Worm (Caenorhabditis elegans) whole organism, L4 larva: ENCODE results near the gene C50E10.2.

ENCODE experiments used
- D1046.2 ChIP-seq: fragments of 200-800 bp; sonication (Bioruptor generic); IDR thresholded peaks from 2 replicates; pipeline ENCODE4 v1.3.6; 2022; ENCODE audit warnings: missing genetic modification characterization, missing compliant biosample characterization
- F44E2.7 ChIP-seq: fragments of 200-800 bp; sonication (Bioruptor generic); IDR thresholded peaks from 2 replicates; pipeline ENCODE4 v2.1.2; 2022; ENCODE audit warnings: missing genetic modification characterization, missing compliant biosample characterization
- T20F7.1 ChIP-seq: fragments of 200-800 bp; sonication (Bioruptor generic); optimal IDR thresholded peaks from 2 replicates; lab custom pipeline; 2018; ENCODE audit warnings: mild to moderate bottlenecking, missing genetic modification characterization, missing compliant biosample characterization
- T26A8.4 ChIP-seq: fragments of 200-800 bp; sonication (Bioruptor generic); IDR thresholded peaks from 2 replicates; pipeline ENCODE4 v1.3.6; 2022; ENCODE audit warnings: missing genetic modification characterization, missing compliant biosample characterization
- arid-1 ChIP-seq: fragments of 200-800 bp; sonication (Bioruptor generic); conservative IDR thresholded peaks from 2 replicates; pipeline ENCODE4 v1.3.6; 2022; ENCODE audit warnings: missing genetic modification reagents, missing genetic modification characterization, missing compliant biosample characterization
- ceh-44 ChIP-seq: fragments of 200-800 bp; sonication (Bioruptor generic); IDR thresholded peaks from 2 replicates; pipeline ENCODE4 v1.3.6; 2022; ENCODE audit warnings: missing genetic modification reagents, missing genetic modification characterization, missing compliant biosample characterization
- ctbp-1 ChIP-seq: fragments of 200-800 bp; sonication (Bioruptor generic); IDR thresholded peaks from 2 replicates; pipeline ENCODE4 v1.3.6; 2022; ENCODE audit warnings: missing genetic modification reagents, missing genetic modification characterization, missing compliant biosample characterization
- daf-12 ChIP-seq: fragments of 150-350 bp; optimal IDR thresholded peaks from 2 replicates; lab custom pipeline; 2014; ENCODE audit warnings: missing biosample characterization, missing genetic modification reagents, missing genetic modification characterization
- dmd-6 ChIP-seq: fragments of 200-800 bp; sonication (Bioruptor generic); IDR thresholded peaks from 2 replicates; pipeline ENCODE4 v1.3.6; 2022; ENCODE audit warnings: missing genetic modification reagents, missing genetic modification characterization, missing compliant biosample characterization
- dmd-9 ChIP-seq: fragments of 200-800 bp; sonication (Bioruptor generic); IDR thresholded peaks from 2 replicates; pipeline ENCODE4 v1.3.6; 2022; ENCODE audit warnings: missing genetic modification reagents, missing genetic modification characterization, missing compliant biosample characterization
- duxl-1 ChIP-seq: sonication (generic microtip); optimal IDR thresholded peaks from 2 replicates; lab custom pipeline; 2016; ENCODE audit warnings: mild to moderate bottlenecking, missing genetic modification characterization, moderate library complexity, missing compliant biosample characterization; ENCODE audit not compliant: poor library complexity
- dve-1 ChIP-seq: sonication (generic microtip); optimal IDR thresholded peaks from 2 replicates; lab custom pipeline; 2017; ENCODE audit warnings: antibody characterized with exemption, mild to moderate bottlenecking, missing genetic modification characterization, missing compliant biosample characterization; ENCODE audit not compliant: insufficient read depth
- egl-43 ChIP-seq: fragments of 200-800 bp; sonication (Bioruptor generic); IDR thresholded peaks from 2 replicates; pipeline ENCODE4 v1.3.6; 2022; ENCODE audit warnings: missing genetic modification reagents, missing genetic modification characterization, missing compliant biosample characterization
- gei-8 ChIP-seq: fragments of 200-800 bp; sonication (Bioruptor generic); optimal IDR thresholded peaks from 2 replicates; lab custom pipeline; 2018; ENCODE audit warnings: mild to moderate bottlenecking, missing genetic modification characterization, missing compliant biosample characterization
- hlh-30 ChIP-seq: sonication (generic microtip); optimal IDR thresholded peaks from 2 replicates; lab custom pipeline; 2017; ENCODE audit warnings: antibody characterized with exemption, mild to moderate bottlenecking, missing genetic modification characterization, missing compliant biosample characterization; ENCODE audit not compliant: insufficient read depth
- hmg-1.1 ChIP-seq: fragments of 200-800 bp; sonication (Bioruptor generic); IDR thresholded peaks from 2 replicates; pipeline ENCODE4 v1.3.6; 2022; ENCODE audit warnings: missing genetic modification reagents, missing genetic modification characterization, missing compliant biosample characterization
- lin-13 ChIP-seq: fragments of 150-350 bp; optimal IDR thresholded peaks from 2 replicates; lab custom pipeline; 2014; ENCODE audit warnings: missing biosample characterization, missing genetic modification reagents, missing genetic modification characterization
- lin-15B ChIP-seq: fragments of 150-350 bp; sonication (generic microtip); optimal IDR thresholded peaks from 3 replicates; lab custom pipeline; 2014; ENCODE audit warnings: missing biosample characterization, missing genetic modification characterization
- lin-38 ChIP-seq: fragments of 200-800 bp; sonication (Bioruptor generic); IDR thresholded peaks from 2 replicates; pipeline ENCODE4 v1.3.6; 2022; ENCODE audit warnings: missing genetic modification reagents, missing genetic modification characterization, missing compliant biosample characterization
- lin-39 ChIP-seq: fragments of 150-350 bp; optimal IDR thresholded peaks from 2 replicates; lab custom pipeline; 2014; ENCODE audit warnings: missing biosample characterization, missing genetic modification reagents, missing genetic modification characterization
- mes-2 ChIP-seq: sonication (generic microtip); optimal IDR thresholded peaks from 2 replicates; lab custom pipeline; 2016; ENCODE audit warnings: missing genotype, mild to moderate bottlenecking, missing genetic modification characterization, missing compliant biosample characterization; ENCODE audit not compliant: poor library complexity, severe bottlenecking
- mxl-2 ChIP-seq: fragments of 200-800 bp; sonication (Bioruptor generic); conservative IDR thresholded peaks from 2 replicates; pipeline ENCODE4 v1.3.6; 2022; ENCODE audit warnings: missing genetic modification reagents, missing genetic modification characterization, missing compliant biosample characterization
- mxl-3 ChIP-seq: fragments of 200-800 bp; sonication (Bioruptor generic); optimal IDR thresholded peaks from 2 replicates; lab custom pipeline; 2018; ENCODE audit warnings: mild to moderate bottlenecking, missing genetic modification characterization, missing compliant biosample characterization
- nhr-102 ChIP-seq: sonication (generic microtip); optimal IDR thresholded peaks from 2 replicates; lab custom pipeline; 2016; ENCODE audit warnings: mild to moderate bottlenecking, missing genetic modification characterization, moderate library complexity, missing compliant biosample characterization
- nhr-11 ChIP-seq: fragments of 150-350 bp; optimal IDR thresholded peaks from 2 replicates; lab custom pipeline; 2014; ENCODE audit warnings: missing biosample characterization, missing genetic modification characterization
- nhr-111 ChIP-seq: fragments of 200-800 bp; sonication (Bioruptor generic); optimal IDR thresholded peaks from 2 replicates; lab custom pipeline; 2018; ENCODE audit warnings: mild to moderate bottlenecking, missing genetic modification characterization, missing compliant biosample characterization
- nhr-237 ChIP-seq: sonication (generic microtip); optimal IDR thresholded peaks from 2 replicates; lab custom pipeline; 2017; ENCODE audit warnings: missing biosample characterization, missing genetic modification characterization
- nhr-25 ChIP-seq: sonication (generic microtip); optimal IDR thresholded peaks from 2 replicates; lab custom pipeline; 2017; ENCODE audit warnings: missing genetic modification characterization, mild to moderate bottlenecking, missing compliant biosample characterization, antibody characterized with exemption, moderate library complexity, borderline replicate concordance; ENCODE audit not compliant: insufficient read depth
- nhr-42 ChIP-seq: fragments of 200-800 bp; sonication (Bioruptor generic); IDR thresholded peaks from 2 replicates; pipeline ENCODE4 v1.3.6; 2022; ENCODE audit warnings: missing genetic modification characterization, missing compliant biosample characterization
- nhr-6 ChIP-seq: fragments of 150-350 bp; optimal IDR thresholded peaks from 2 replicates; lab custom pipeline; 2014; ENCODE audit warnings: missing biosample characterization, missing genetic modification characterization
- php-3 ChIP-seq: fragments of 200-800 bp; sonication (Bioruptor generic); IDR thresholded peaks from 2 replicates; pipeline ENCODE4 v1.3.6; 2022; ENCODE audit warnings: missing genetic modification reagents, missing genetic modification characterization, missing compliant biosample characterization
- set-16 ChIP-seq: fragments of 200-800 bp; sonication (Bioruptor generic); IDR thresholded peaks from 2 replicates; pipeline ENCODE4 v1.3.6; 2022; ENCODE audit warnings: missing genetic modification reagents, missing genetic modification characterization, missing compliant biosample characterization
- snpc-1.2 ChIP-seq: fragments of 200-800 bp; sonication (Bioruptor generic); IDR thresholded peaks from 2 replicates; pipeline ENCODE4 v1.3.6; 2022; ENCODE audit warnings: missing genetic modification reagents, missing genetic modification characterization, missing compliant biosample characterization
- snpc-4 ChIP-seq: fragments of 150-350 bp; optimal IDR thresholded peaks from 2 replicates; lab custom pipeline; 2014; ENCODE audit warnings: missing biosample characterization, missing genetic modification characterization
- tra-1 ChIP-seq: fragments of 200-800 bp; sonication (Bioruptor generic); IDR thresholded peaks from 2 replicates; pipeline ENCODE4 v1.3.6; 2022; ENCODE audit warnings: missing genetic modification reagents, missing genetic modification characterization, missing compliant biosample characterization
- unc-62 ChIP-seq, 3 experiments: fragments of 150-350 bp in 1 of 3; sonication (generic microtip); optimal IDR thresholded peaks in 2 of 3; peaks in 1 of 3; 1 replicate in 1 of 3; 2 replicates in 2 of 3; lab custom pipeline; 2014 to 2017; ENCODE audit warnings: missing biosample characterization in 3 of 3, missing genetic modification characterization in 3 of 3, missing genetic modification reagents in 3 of 3, missing genotype in 1 of 3
- zfp-3 ChIP-seq: fragments of 200-800 bp; sonication (Bioruptor generic); conservative IDR thresholded peaks from 2 replicates; pipeline ENCODE4 v1.3.6; 2022; ENCODE audit warnings: missing genetic modification reagents, missing genetic modification characterization, missing compliant biosample characterization
- zip-2 ChIP-seq: fragments of 150-350 bp; optimal IDR thresholded peaks from 2 replicates; lab custom pipeline; 2014; ENCODE audit warnings: missing biosample characterization, missing genetic modification characterization

Gene C50E10.2

DNA sequence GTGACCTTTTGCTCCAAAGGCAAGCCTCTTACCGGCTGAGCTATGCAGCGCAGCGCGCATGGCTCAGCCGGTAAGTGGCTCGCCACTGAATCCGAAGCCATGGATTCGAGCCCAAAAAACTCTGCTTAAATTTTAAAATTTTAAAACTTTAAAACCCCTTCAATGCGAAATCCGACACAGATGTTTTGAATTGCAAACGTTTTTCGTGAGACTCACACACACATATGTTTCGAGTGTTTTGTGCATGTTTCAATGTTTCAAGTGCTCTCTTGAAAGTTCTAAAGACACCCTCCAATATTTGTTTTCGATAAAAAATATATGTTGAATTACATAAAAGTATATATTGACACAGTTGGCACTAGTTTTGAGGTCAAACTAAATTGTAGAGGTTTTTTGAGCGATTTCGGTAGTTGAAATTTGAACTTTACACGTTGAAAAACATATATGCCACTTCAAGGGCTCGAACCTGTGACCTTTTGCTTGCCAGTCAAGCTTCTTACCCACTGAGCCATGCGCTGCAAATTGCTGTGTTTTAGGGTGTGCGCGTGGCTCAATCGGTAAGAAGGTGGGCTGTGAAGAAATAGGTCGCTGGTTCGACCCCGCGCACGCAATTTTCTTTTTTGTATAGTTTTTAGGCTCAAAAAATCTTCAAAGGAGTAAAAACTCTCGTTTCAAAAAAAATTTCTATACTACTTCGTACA, 36.9 kb upstream of the C50E10.2 start:
- no peak for TF ChIP-seq snpc-4 (tag; lab: Kevin White, UChicago)
- TF ChIP-seq nhr-111 (GFP tag; lab: Kevin White, UChicago) = no peak
- 0 out of 2 replicates have a peak, but pooled peaks have one; percentile 12 for TF ChIP-seq php-3 (GFP tag; lab: Robert Waterston, UW)
- TF ChIP-seq unc-62 (GFP tag; optimal IDR thresholded peaks at IDR 0.05 in 1 of 2; lab: Kevin White, UChicago) = peak in 1 of 2 experiments; percentile 80
- TF ChIP-seq unc-62 (tag; optimal IDR thresholded peaks at IDR 0.05; lab: Kevin White, UChicago) = no peak
- peak; percentile 38 for TF ChIP-seq lin-13
- TF ChIP-seq nhr-42 (GFP tag; lab: Robert Waterston, UW) = no peak
- TF ChIP-seq ceh-44 = peak; percentile 33; the same call in 1 of the 2 replicates
- TF ChIP-seq mes-2 (tag; lab: Kevin White, UChicago) = peak; percentile 26

- no peak for TF ChIP-seq nhr-237 (tag; lab: Kevin White, UChicago)
- peak; percentile 68 for TF ChIP-seq lin-13
- TF ChIP-seq dve-1 (tag; lab: Kevin White, UChicago) = peak; percentile 13
- TF ChIP-seq nhr-111 (GFP tag; lab: Kevin White, UChicago) = peak; percentile 24
- TF ChIP-seq D1046.2 (GFP tag; lab: Robert Waterston, UW) = peak; percentile 67
- 0 out of 2 replicates have a peak, but pooled peaks have one; percentile 52 for TF ChIP-seq ctbp-1
- TF ChIP-seq gei-8 = no peak
- TF ChIP-seq nhr-6 (tag; lab: Kevin White, UChicago) = no peak
- TF ChIP-seq set-16 (GFP tag; lab: Robert Waterston, UW) = peak; percentile 57
- 0 out of 2 replicates have a peak, but pooled peaks have one; percentile 26 for TF ChIP-seq zfp-3
- TF ChIP-seq egl-43 (GFP tag; lab: Robert Waterston, UW) = 0 out of 2 replicates have a peak, but pooled peaks have one; percentile 16
- TF ChIP-seq lin-39 (tag; lab: Kevin White, UChicago) = no peak
- no peak for TF ChIP-seq T20F7.1
- 0 out of 2 replicates have a peak, but pooled peaks have one; percentile 14 for TF ChIP-seq dmd-6 (GFP tag; lab: Robert Waterston, UW)
- 0 out of 2 replicates have a peak, but pooled peaks have one; percentile 38 for TF ChIP-seq T26A8.4 (GFP tag; lab: Robert Waterston, UW)
- peak; percentile 13 for TF ChIP-seq duxl-1 (tag; lab: Kevin White, UChicago)
- no peak for TF ChIP-seq dmd-9 (GFP tag; lab: Robert Waterston, UW)
- peak; percentile 40 for TF ChIP-seq lin-38 (GFP tag; lab: Robert Waterston, UW)
- 0 out of 2 replicates have a peak, but pooled peaks have one; percentile 26 for TF ChIP-seq snpc-1.2 (GFP tag; lab: Robert Waterston, UW)
- 0 out of 2 replicates have a peak, but pooled peaks have one; percentile 8 for TF ChIP-seq mxl-2 (GFP tag; lab: Robert Waterston, UW)
- TF ChIP-seq nhr-11 (tag; lab: Kevin White, UChicago) = no peak
- TF ChIP-seq tra-1 (GFP tag; lab: Robert Waterston, UW) = 0 out of 2 replicates have a peak, but pooled peaks have one; percentile 4
- TF ChIP-seq nhr-102 (tag; lab: Kevin White, UChicago) = peak; percentile 19
- TF ChIP-seq hmg-1.1 (GFP tag; lab: Robert Waterston, UW) = peak; percentile 50; the same call in 1 of the 2 replicates
- no peak for TF ChIP-seq zip-2 (tag; lab: Kevin White, UChicago)
- TF ChIP-seq mxl-3 = no peak
- no peak for TF ChIP-seq nhr-25 (tag; lab: Kevin White, UChicago)
These were observed 35.3 kb upstream of the C50E10.2 start, which contains the start of gene C44C11.6 for ce11 chrII:12344787-12345186. Gene C44C11.6, plus strand, starts transcription at chrII:12344809.

DNA sequence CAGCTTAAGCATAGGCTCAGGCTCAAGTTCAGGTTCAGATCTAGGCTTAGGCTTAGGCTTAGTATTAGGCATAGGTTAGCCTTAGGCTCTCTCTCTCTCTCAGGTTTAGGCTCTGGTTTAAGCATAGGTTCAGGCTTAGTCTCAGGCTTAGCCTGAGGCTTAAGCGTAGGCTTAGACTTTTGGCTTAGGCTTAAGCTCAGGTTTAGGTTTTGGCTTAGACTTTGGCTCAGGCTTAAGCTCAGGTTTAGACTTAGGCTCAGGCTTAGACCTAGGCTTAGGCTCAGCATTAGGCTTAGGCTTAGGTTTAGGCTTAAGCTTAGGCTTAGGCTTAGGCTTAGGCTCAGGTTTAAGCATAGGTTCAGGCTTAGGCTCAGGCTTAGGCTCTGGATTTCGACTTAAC, 34.2 kb upstream of the C50E10.2 start:
- no peak for TF ChIP-seq nhr-102 (tag; lab: Kevin White, UChicago)
- no peak for TF ChIP-seq dve-1 (tag; lab: Kevin White, UChicago)
- TF ChIP-seq lin-13 = no peak
- no peak for TF ChIP-seq lin-15B
- no peak for TF ChIP-seq nhr-25 (tag; lab: Kevin White, UChicago)
- no peak for TF ChIP-seq arid-1 (GFP tag; lab: Robert Waterston, UW)
- TF ChIP-seq daf-12 = no peak
- TF ChIP-seq dmd-6 (GFP tag; lab: Robert Waterston, UW) = no peak
- TF ChIP-seq F44E2.7 = no peak
- TF ChIP-seq hlh-30 = no peak
- no peak for TF ChIP-seq unc-62 (GFP tag; optimal IDR thresholded peaks at IDR 0.05 in 1 of 2; lab: Kevin White, UChicago)
- TF ChIP-seq unc-62 (tag; optimal IDR thresholded peaks at IDR 0.05; lab: Kevin White, UChicago) = no peak
